Worm (Caenorhabditis elegans) whole organism, L4 larva: Measurements from ENCODE around the gene W06H8.6.

Experiments used
- D1046.2 ChIP-seq: fragments of 200-800 bp; sonication (Bioruptor generic); IDR thresholded peaks from 2 replicates; pipeline ENCODE4 v1.3.6; 2022; ENCODE audit warnings: missing genetic modification characterization, missing compliant biosample characterization
- F37D6.2 ChIP-seq: sonication (generic microtip); optimal IDR thresholded peaks from 2 replicates; lab custom pipeline; 2016; ENCODE audit warnings: mild to moderate bottlenecking, missing genetic modification characterization, missing compliant biosample characterization
- R02D3.7 ChIP-seq: fragments of 150-350 bp; sonication (generic microtip); optimal IDR thresholded peaks from 3 replicates; lab custom pipeline; 2014; ENCODE audit warnings: missing biosample characterization, missing genetic modification characterization
- T26A8.4 ChIP-seq: fragments of 200-800 bp; sonication (Bioruptor generic); IDR thresholded peaks from 2 replicates; pipeline ENCODE4 v1.3.6; 2022; ENCODE audit warnings: missing genetic modification characterization, missing compliant biosample characterization
- Y105C5A.15 ChIP-seq: fragments of 200-800 bp; sonication (Bioruptor generic); IDR thresholded peaks from 2 replicates; pipeline ENCODE4 v1.3.6; 2022; ENCODE audit warnings: missing genetic modification characterization, missing compliant biosample characterization
- Y5F2A.4 ChIP-seq: fragments of 200-800 bp; sonication (Bioruptor generic); optimal IDR thresholded peaks from 2 replicates; lab custom pipeline; 2018; ENCODE audit warnings: mild to moderate bottlenecking, missing genetic modification characterization, missing compliant biosample characterization
- Y75B8A.6 ChIP-seq: fragments of 200-800 bp; sonication (Bioruptor generic); IDR thresholded peaks from 2 replicates; pipeline ENCODE4 v1.3.6; 2022; ENCODE audit warnings: missing genetic modification reagents, missing genetic modification characterization, missing compliant biosample characterization
- ZK546.5 ChIP-seq, 2 experiments: sonication (generic microtip); optimal IDR thresholded peaks; 2 replicates each; lab custom pipeline; 2017; ENCODE audit warnings: missing biosample characterization in 2 of 2, missing genetic modification characterization in 2 of 2
- aha-1 ChIP-seq: fragments of 150-350 bp; peaks from one replicate; lab custom pipeline; 2014; ENCODE audit warnings: missing biosample characterization, missing genetic modification characterization
- ama-1 ChIP-seq: fragments of 150-350 bp; optimal IDR thresholded peaks from 2 replicates; lab custom pipeline; 2014; ENCODE audit warnings: inconsistent platforms, mixed read lengths
- arid-1 ChIP-seq: fragments of 200-800 bp; sonication (Bioruptor generic); conservative IDR thresholded peaks from 2 replicates; pipeline ENCODE4 v1.3.6; 2022; ENCODE audit warnings: missing genetic modification reagents, missing genetic modification characterization, missing compliant biosample characterization
- ceh-20 ChIP-seq: fragments of 200-800 bp; sonication (Bioruptor generic); IDR thresholded peaks from 2 replicates; pipeline ENCODE4 v1.3.6; 2022; ENCODE audit warnings: missing genetic modification reagents, missing genetic modification characterization, missing compliant biosample characterization
- ceh-44 ChIP-seq: fragments of 200-800 bp; sonication (Bioruptor generic); IDR thresholded peaks from 2 replicates; pipeline ENCODE4 v1.3.6; 2022; ENCODE audit warnings: missing genetic modification reagents, missing genetic modification characterization, missing compliant biosample characterization
- ceh-62 ChIP-seq: sonication (generic microtip); optimal IDR thresholded peaks from 2 replicates; lab custom pipeline; 2017; ENCODE audit warnings: missing biosample characterization, missing genetic modification characterization
- daf-12 ChIP-seq: fragments of 150-350 bp; optimal IDR thresholded peaks from 2 replicates; lab custom pipeline; 2014; ENCODE audit warnings: missing biosample characterization, missing genetic modification reagents, missing genetic modification characterization
- daf-16 ChIP-seq, 3 experiments: sonication (generic microtip); optimal IDR thresholded peaks; 2 replicates each; lab custom pipeline; 2016 to 2017; ENCODE audit warnings: missing genetic modification characterization in 3 of 3, missing genetic modification reagents in 3 of 3, mild to moderate bottlenecking in 2 of 3, missing compliant biosample characterization in 2 of 3, missing biosample characterization in 1 of 3, moderate library complexity in 1 of 3
- dmd-8 ChIP-seq: fragments of 200-800 bp; sonication (Bioruptor generic); IDR thresholded peaks from 2 replicates; pipeline ENCODE4 v1.3.6; 2022; ENCODE audit warnings: missing genetic modification characterization, missing compliant biosample characterization
- dmd-9 ChIP-seq: fragments of 200-800 bp; sonication (Bioruptor generic); IDR thresholded peaks from 2 replicates; pipeline ENCODE4 v1.3.6; 2022; ENCODE audit warnings: missing genetic modification reagents, missing genetic modification characterization, missing compliant biosample characterization
- dve-1 ChIP-seq: sonication (generic microtip); optimal IDR thresholded peaks from 2 replicates; lab custom pipeline; 2017; ENCODE audit warnings: antibody characterized with exemption, mild to moderate bottlenecking, missing genetic modification characterization, missing compliant biosample characterization; ENCODE audit not compliant: insufficient read depth
- hif-1 ChIP-seq, 2 experiments: sonication (generic microtip); optimal IDR thresholded peaks; 2 replicates each; lab custom pipeline; 2016 to 2017; ENCODE audit warnings: missing compliant biosample characterization in 2 of 2, missing genetic modification characterization in 2 of 2, missing genetic modification reagents in 2 of 2, missing genotype in 2 of 2, mild to moderate bottlenecking in 1 of 2
- hlh-11 ChIP-seq: fragments of 200-800 bp; sonication (Bioruptor generic); optimal IDR thresholded peaks from 2 replicates; lab custom pipeline; 2018; ENCODE audit warnings: mild to moderate bottlenecking, missing genetic modification characterization, missing compliant biosample characterization
- hlh-30 ChIP-seq: sonication (generic microtip); optimal IDR thresholded peaks from 2 replicates; lab custom pipeline; 2017; ENCODE audit warnings: antibody characterized with exemption, mild to moderate bottlenecking, missing genetic modification characterization, missing compliant biosample characterization; ENCODE audit not compliant: insufficient read depth
- lin-1 ChIP-seq: fragments of 200-800 bp; sonication (Bioruptor generic); IDR thresholded peaks from 2 replicates; pipeline ENCODE4 v1.3.6; 2022; ENCODE audit warnings: missing genetic modification reagents, missing genetic modification characterization, missing compliant biosample characterization
- lin-13 ChIP-seq: fragments of 150-350 bp; optimal IDR thresholded peaks from 2 replicates; lab custom pipeline; 2014; ENCODE audit warnings: missing biosample characterization, missing genetic modification reagents, missing genetic modification characterization
- lin-15B ChIP-seq: fragments of 150-350 bp; sonication (generic microtip); optimal IDR thresholded peaks from 3 replicates; lab custom pipeline; 2014; ENCODE audit warnings: missing biosample characterization, missing genetic modification characterization
- lin-29 ChIP-seq: fragments of 200-800 bp; sonication (Bioruptor generic); IDR thresholded peaks from 2 replicates; pipeline ENCODE4 v1.3.6; 2022; ENCODE audit warnings: missing genetic modification reagents, missing genetic modification characterization, missing compliant biosample characterization
- lin-38 ChIP-seq: fragments of 200-800 bp; sonication (Bioruptor generic); IDR thresholded peaks from 2 replicates; pipeline ENCODE4 v1.3.6; 2022; ENCODE audit warnings: missing genetic modification reagents, missing genetic modification characterization, missing compliant biosample characterization
- lin-39 ChIP-seq: fragments of 150-350 bp; optimal IDR thresholded peaks from 2 replicates; lab custom pipeline; 2014; ENCODE audit warnings: missing biosample characterization, missing genetic modification reagents, missing genetic modification characterization
- mdt-29 ChIP-seq: fragments of 200-800 bp; sonication (Bioruptor generic); IDR thresholded peaks from 2 replicates; pipeline ENCODE4 v1.3.6; 2022; ENCODE audit warnings: missing genetic modification reagents, missing genetic modification characterization, missing compliant biosample characterization
- mep-1 ChIP-seq: fragments of 150-350 bp; sonication (generic microtip); optimal IDR thresholded peaks from 3 replicates; lab custom pipeline; 2014; ENCODE audit warnings: missing biosample characterization, missing genetic modification characterization
- mxl-2 ChIP-seq: fragments of 200-800 bp; sonication (Bioruptor generic); conservative IDR thresholded peaks from 2 replicates; pipeline ENCODE4 v1.3.6; 2022; ENCODE audit warnings: missing genetic modification reagents, missing genetic modification characterization, missing compliant biosample characterization
- mxl-3 ChIP-seq: fragments of 200-800 bp; sonication (Bioruptor generic); optimal IDR thresholded peaks from 2 replicates; lab custom pipeline; 2018; ENCODE audit warnings: mild to moderate bottlenecking, missing genetic modification characterization, missing compliant biosample characterization
- nhr-10 ChIP-seq: fragments of 150-350 bp; optimal IDR thresholded peaks from 2 replicates; lab custom pipeline; 2014; ENCODE audit warnings: missing biosample characterization, missing genetic modification characterization
- nhr-237 ChIP-seq: sonication (generic microtip); optimal IDR thresholded peaks from 2 replicates; lab custom pipeline; 2017; ENCODE audit warnings: missing biosample characterization, missing genetic modification characterization
- nhr-28 ChIP-seq: fragments of 150-350 bp; optimal IDR thresholded peaks from 2 replicates; lab custom pipeline; 2014; ENCODE audit warnings: missing biosample characterization, missing genetic modification characterization
- nhr-6 ChIP-seq: fragments of 150-350 bp; optimal IDR thresholded peaks from 2 replicates; lab custom pipeline; 2014; ENCODE audit warnings: missing biosample characterization, missing genetic modification characterization
- nhr-76 ChIP-seq: fragments of 150-350 bp; optimal IDR thresholded peaks from 2 replicates; lab custom pipeline; 2014; ENCODE audit warnings: missing biosample characterization, missing genetic modification characterization
- php-3 ChIP-seq: fragments of 200-800 bp; sonication (Bioruptor generic); IDR thresholded peaks from 2 replicates; pipeline ENCODE4 v1.3.6; 2022; ENCODE audit warnings: missing genetic modification reagents, missing genetic modification characterization, missing compliant biosample characterization
- rbr-2 ChIP-seq: sonication (generic microtip); optimal IDR thresholded peaks from 2 replicates; lab custom pipeline; 2016; ENCODE audit warnings: missing genotype, missing genetic modification characterization, missing compliant biosample characterization
- skn-1 ChIP-seq: fragments of 150-350 bp; optimal IDR thresholded peaks from 2 replicates; lab custom pipeline; 2014; ENCODE audit warnings: missing biosample characterization, missing genetic modification characterization
- snpc-4 ChIP-seq: fragments of 150-350 bp; optimal IDR thresholded peaks from 2 replicates; lab custom pipeline; 2014; ENCODE audit warnings: missing biosample characterization, missing genetic modification characterization
- spr-1 ChIP-seq: sonication (generic microtip); optimal IDR thresholded peaks from 2 replicates; lab custom pipeline; 2016; ENCODE audit warnings: mild to moderate bottlenecking, missing genetic modification characterization, missing compliant biosample characterization
- tag-97 ChIP-seq: fragments of 200-800 bp; sonication (Bioruptor generic); IDR thresholded peaks from 2 replicates; pipeline ENCODE4 v1.3.6; 2022; ENCODE audit warnings: missing genetic modification characterization, missing compliant biosample characterization
- tra-1 ChIP-seq: fragments of 200-800 bp; sonication (Bioruptor generic); IDR thresholded peaks from 2 replicates; pipeline ENCODE4 v1.3.6; 2022; ENCODE audit warnings: missing genetic modification reagents, missing genetic modification characterization, missing compliant biosample characterization
- unc-39 ChIP-seq: sonication (generic microtip); optimal IDR thresholded peaks from 2 replicates; lab custom pipeline; 2017; ENCODE audit warnings: missing biosample characterization, missing genetic modification characterization
- vab-7 ChIP-seq: fragments of 200-800 bp; sonication (Bioruptor generic); IDR thresholded peaks from 2 replicates; pipeline ENCODE4 v1.3.6; 2022; ENCODE audit warnings: missing genetic modification reagents, missing genetic modification characterization, missing compliant biosample characterization
- zfp-2 ChIP-seq: sonication (generic microtip); optimal IDR thresholded peaks from 2 replicates; lab custom pipeline; 2016; ENCODE audit warnings: mild to moderate bottlenecking, missing genetic modification characterization, missing compliant biosample characterization
- zfp-3 ChIP-seq: fragments of 200-800 bp; sonication (Bioruptor generic); conservative IDR thresholded peaks from 2 replicates; pipeline ENCODE4 v1.3.6; 2022; ENCODE audit warnings: missing genetic modification reagents, missing genetic modification characterization, missing compliant biosample characterization
- zip-11 ChIP-seq: fragments of 200-800 bp; sonication (Bioruptor generic); IDR thresholded peaks from 2 replicates; pipeline ENCODE4 v1.3.6; 2022; ENCODE audit warnings: missing genetic modification characterization, missing compliant biosample characterization
- zip-2 ChIP-seq: fragments of 150-350 bp; optimal IDR thresholded peaks from 2 replicates; lab custom pipeline; 2014; ENCODE audit warnings: missing biosample characterization, missing genetic modification characterization
- ztf-11 ChIP-seq: fragments of 150-350 bp; optimal IDR thresholded peaks from 2 replicates; lab custom pipeline; 2014; ENCODE audit warnings: missing biosample characterization, missing genetic modification characterization

Gene W06H8.6

DNA sequence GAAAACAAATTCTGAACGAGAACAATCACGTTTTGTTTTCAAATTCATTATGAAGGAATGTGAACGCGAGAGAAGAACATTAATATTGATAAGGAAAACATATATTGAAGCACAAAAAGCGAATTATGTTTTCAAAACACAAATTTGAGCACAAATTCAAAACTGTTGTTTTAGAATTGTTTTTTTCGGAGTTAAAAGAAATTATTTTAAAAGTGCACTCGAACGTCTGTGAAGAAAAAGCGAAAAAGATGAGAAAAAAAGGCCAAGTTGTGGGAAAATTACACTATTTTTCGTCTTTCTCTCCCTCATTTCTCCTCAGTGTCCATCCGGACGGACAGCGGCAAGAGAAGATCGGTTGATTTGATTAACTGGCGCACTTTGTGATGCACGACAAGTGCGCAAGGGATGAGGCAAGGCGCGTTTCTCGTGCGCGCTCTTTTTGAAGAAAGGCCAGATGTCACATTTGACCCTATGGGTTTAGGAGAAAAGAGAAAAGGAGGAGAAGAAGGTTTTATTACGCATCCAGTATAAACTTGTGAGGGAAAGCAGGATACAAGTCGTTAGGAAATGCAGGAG lies 40.5 kb upstream of the W06H8.6 start, which contains the start of gene mrck-1 (continued):
- TF ChIP-seq F37D6.2 (peak; percentile 92), hlh-30 (tag; lab: Kevin White, UChicago) (peak; percentile 89), mep-1 (peak; percentile 97), ceh-62 (no peak), lin-13 (peak; percentile 86), zfp-3 (GFP tag; lab: Robert Waterston, UW) (no peak), lin-1 (0 out of 2 replicates have a peak, but pooled peaks have one; percentile 28), lin-39 (tag; lab: Kevin White, UChicago) (no peak), mxl-2 (GFP tag; lab: Robert Waterston, UW) (no peak), Y5F2A.4 (no peak), rbr-2 (peak; percentile 94), aha-1 (tag; lab: Kevin White, UChicago) (peak; percentile 99), daf-12 (tag; lab: Kevin White, UChicago) (no peak), nhr-6 (tag; lab: Kevin White, UChicago) (peak; percentile 83), D1046.2 (GFP tag; lab: Robert Waterston, UW) (no peak), ztf-11 (tag; lab: Kevin White, UChicago) (no peak), hlh-11 (tag; lab: Kevin White, UChicago) (peak; percentile 94), unc-39 (tag; lab: Kevin White, UChicago) (no peak), ceh-20 (peak; percentile 94), skn-1 (no peak), R02D3.7 (tag; lab: Kevin White, UChicago) (no peak), daf-16 (GFP tag; optimal IDR thresholded peaks at IDR 0.05; lab: Kevin White, UChicago) (peak; percentile 22 to 77), daf-16 (tag; optimal IDR thresholded peaks at IDR 0.05; lab: Kevin White, UChicago) (no peak), php-3 (GFP tag; lab: Robert Waterston, UW) (peak; percentile 11; the same call in 1 of the 2 replicates), zip-2 (tag; lab: Kevin White, UChicago) (peak; percentile 9), ZK546.5 (tag; optimal IDR thresholded peaks at IDR 0.05; lab: Kevin White, UChicago) (no peak), lin-29 (GFP tag; lab: Robert Waterston, UW) (peak; percentile 49; the same call in 1 of the 2 replicates), dmd-8 (GFP tag; lab: Robert Waterston, UW) (no peak), dve-1 (tag; lab: Kevin White, UChicago) (peak; percentile 85), tag-97 (GFP tag; lab: Robert Waterston, UW) (no peak), ceh-44 (GFP tag; lab: Robert Waterston, UW) (no peak), lin-38 (GFP tag; lab: Robert Waterston, UW) (peak; percentile 81), vab-7 (GFP tag; lab: Robert Waterston, UW) (peak; percentile 76), nhr-28 (tag; lab: Kevin White, UChicago) (peak; percentile 72), mxl-3 (GFP tag; lab: Kevin White, UChicago) (peak; percentile 88), Y75B8A.6 (GFP tag; lab: Robert Waterston, UW) (0 out of 2 replicates have a peak, but pooled peaks have one; percentile 46), zip-11 (GFP tag; lab: Robert Waterston, UW) (no peak), mdt-29 (no peak), lin-15B (tag; lab: Kevin White, UChicago) (no peak), nhr-10 (tag; lab: Kevin White, UChicago) (no peak), hif-1 (tag; optimal IDR thresholded peaks at IDR 0.05; lab: Kevin White, UChicago) (peak; percentile 42 to 83), spr-1 (peak; percentile 81), ama-1 (lab: Kevin White, UChicago) (peak; percentile 45), zfp-2 (no peak), Y105C5A.15 (GFP tag; lab: Robert Waterston, UW) (no peak), dmd-9 (GFP tag; lab: Robert Waterston, UW) (no peak), T26A8.4 (peak; percentile 83), tra-1 (GFP tag; lab: Robert Waterston, UW) (peak; percentile 88), snpc-4 (tag; lab: Kevin White, UChicago) (no peak), nhr-76 (no peak), nhr-237 (tag; lab: Kevin White, UChicago) (no peak), arid-1 (GFP tag; lab: Robert Waterston, UW) (peak; percentile 84)
